Worm (Caenorhabditis elegans) whole organism, L1 larva: ENCODE data around the gene chil-23.

Source experiments
- alr-1 ChIP-seq: fragments of 200-800 bp; sonication (Bioruptor generic); optimal IDR thresholded peaks from 2 replicates; lab custom pipeline; 2018; ENCODE audit warnings: borderline replicate concordance, mild to moderate bottlenecking, missing genetic modification characterization, missing compliant biosample characterization
- aly-2 ChIP-seq: fragments of 150-350 bp; optimal IDR thresholded peaks from 2 replicates; lab custom pipeline; 2014; ENCODE audit warnings: missing biosample characterization, missing genetic modification characterization
- lir-3 ChIP-seq: sonication (generic microtip); optimal IDR thresholded peaks from 2 replicates; lab custom pipeline; 2016; ENCODE audit warnings: mild to moderate bottlenecking, missing genetic modification characterization, moderate library complexity, missing compliant biosample characterization; ENCODE audit not compliant: poor library complexity
- nhr-11 ChIP-seq: fragments of 150-350 bp; optimal IDR thresholded peaks from 2 replicates; lab custom pipeline; 2014; ENCODE audit warnings: missing biosample characterization, missing genetic modification characterization
- nhr-237 ChIP-seq: fragments of 150-350 bp; optimal IDR thresholded peaks from 2 replicates; lab custom pipeline; 2014; ENCODE audit warnings: missing biosample characterization, missing genetic modification characterization
- nhr-77 ChIP-seq: fragments of 150-350 bp; optimal IDR thresholded peaks from 2 replicates; lab custom pipeline; 2014; ENCODE audit warnings: missing biosample characterization, missing genetic modification characterization
- nhr-90 ChIP-seq: sonication (generic microtip); optimal IDR thresholded peaks from 2 replicates; lab custom pipeline; 2016; ENCODE audit warnings: mild to moderate bottlenecking, missing genetic modification characterization, missing compliant biosample characterization; ENCODE audit not compliant: poor library complexity
- unc-62 ChIP-seq: fragments of 150-350 bp; optimal IDR thresholded peaks from 2 replicates; lab custom pipeline; 2014; ENCODE audit warnings: missing biosample characterization, missing genetic modification reagents, missing genetic modification characterization
- xbp-1 ChIP-seq: sonication (generic microtip); optimal IDR thresholded peaks from 2 replicates; lab custom pipeline; 2016; ENCODE audit warnings: missing genetic modification characterization, missing compliant biosample characterization

ce11 chrII:9445368-9445767 lies 23.0 kb downstream of the chil-23 start, which contains the start of gene R09D1.13:
- TF ChIP-seq unc-62 (GFP tag; lab: Kevin White, UChicago): no peak
- TF ChIP-seq xbp-1 (tag; lab: Kevin White, UChicago): no peak
- TF ChIP-seq nhr-11 (tag; lab: Kevin White, UChicago): no peak
- TF ChIP-seq alr-1 (tag; lab: Kevin White, UChicago): no peak
- TF ChIP-seq nhr-90: no peak
- no peak for TF ChIP-seq nhr-77 (tag; lab: Kevin White, UChicago)
- TF ChIP-seq lir-3 (tag; lab: Kevin White, UChicago): no peak
- TF ChIP-seq aly-2 (tag; lab: Kevin White, UChicago): no peak
- no peak for TF ChIP-seq nhr-237
